Worm (Caenorhabditis elegans): Measurements from ENCODE around the gene srr-1.

srr-1 gene

ce11 chrV:13083751-13084672, 30.5 kb upstream of the srr-1 start:
- TF ChIP-seq C34F6.9 (tag; optimal IDR thresholded peaks at IDR 0.05) = peak; percentile 53
- TF ChIP-seq lsy-2 (tag; optimal IDR thresholded peaks at IDR 0.05) = peak in 1 of 2 experiments; percentile 28
- no peak for TF ChIP-seq aly-2 (tag; optimal IDR thresholded peaks at IDR 0.05)
- peak; percentile 41 for TF ChIP-seq nhr-129 (tag; optimal IDR thresholded peaks at IDR 0.05)
- TF ChIP-seq ama-1 (optimal IDR thresholded peaks at IDR 0.05) = peak; percentile 47

- TF ChIP-seq crh-2 (tag; optimal IDR thresholded peaks at IDR 0.05) (peak; percentile 82), Y55F3AM.14 (GFP tag; optimal IDR thresholded peaks at IDR 0.05) (peak; percentile 77), blmp-1 (tag; optimal IDR thresholded peaks at IDR 0.05; ENCODE audit: insufficient read depth) (peak; percentile 54), sma-3 (GFP tag; optimal IDR thresholded peaks at IDR 0.05) (peak; percentile 7), nhr-10 (tag; optimal IDR thresholded peaks at IDR 0.05) (no peak), nhr-25 (tag; optimal IDR thresholded peaks at IDR 0.05) (peak; percentile 45), unc-55 (GFP tag; optimal IDR thresholded peaks at IDR 0.05) (peak; percentile 35), nhr-237 (tag; optimal IDR thresholded peaks at IDR 0.05) (no peak), lin-11 (tag; optimal IDR thresholded peaks at IDR 0.05) (peak; percentile 42), mbf-1 (tag; optimal IDR thresholded peaks at IDR 0.05) (no peak), nhr-12 (tag; optimal IDR thresholded peaks at IDR 0.05) (no peak), mdl-1 (tag; optimal IDR thresholded peaks at IDR 0.05) (peak in 1 of 2 experiments; percentile 20), lin-13 (GFP tag; optimal IDR thresholded peaks at IDR 0.05) (peak; percentile 44), elt-1 (tag; optimal IDR thresholded peaks at IDR 0.05) (no peak), ztf-4 (tag; optimal IDR thresholded peaks at IDR 0.05) (peak; percentile 58), unc-39 (tag; optimal IDR thresholded peaks at IDR 0.05) (peak; percentile 16), gmeb-1 (tag; optimal IDR thresholded peaks at IDR 0.05) (no peak), nhr-21 (tag; optimal IDR thresholded peaks at IDR 0.05) (peak; percentile 13), C34F6.9 (tag; optimal IDR thresholded peaks at IDR 0.05) (peak; percentile 78), ama-1 (optimal IDR thresholded peaks at IDR 0.05) (peak; percentile 36), zag-1 (tag; optimal IDR thresholded peaks at IDR 0.05) (peak; percentile 54), nhr-129 (tag; optimal IDR thresholded peaks at IDR 0.05) (peak; percentile 93), egl-27 (tag; optimal IDR thresholded peaks at IDR 0.05) (peak; percentile 1), F13H6.1 (tag; optimal IDR thresholded peaks at IDR 0.05) (peak; percentile 96), lsy-2 (tag; optimal IDR thresholded peaks at IDR 0.05) (peak in 1 of 2 experiments; percentile 65), ztf-1 (GFP tag; conservative IDR thresholded peaks at IDR 0.05) (no peak), mab-5 (tag; optimal IDR thresholded peaks at IDR 0.05) (peak; percentile 59), fos-1 (tag; optimal IDR thresholded peaks at IDR 0.05) (peak; percentile 55), sem-4 (tag; optimal IDR thresholded peaks at IDR 0.05) (peak; percentile 76), unc-62 (GFP tag; optimal IDR thresholded peaks at IDR 0.05) (peak; percentile 13), sma-9 (GFP tag; optimal IDR thresholded peaks at IDR 0.05) (peak; percentile 82), sma-9 (tag; optimal IDR thresholded peaks at IDR 0.05) (no peak)
These were observed 29.0 kb upstream of the srr-1 start, which contains the start of gene C34B4.2 for ce11 chrV:13082442-13083126. Gene C34B4.2, plus strand, starts transcription at chrV:13083055.

ce11 chrV:13081197-13081747, 27.7 kb upstream of the srr-1 start:
- TF ChIP-seq ztf-11 (tag; optimal IDR thresholded peaks at IDR 0.05) (no peak), unc-39 (tag; optimal IDR thresholded peaks at IDR 0.05) (no peak), C34F6.9 (tag; optimal IDR thresholded peaks at IDR 0.05) (peak; percentile 37), unc-55 (GFP tag; optimal IDR thresholded peaks at IDR 0.05) (no peak), skn-1 (tag; optimal IDR thresholded peaks at IDR 0.05) (no peak), unc-62 (GFP tag; optimal IDR thresholded peaks at IDR 0.05) (peak; percentile 35), sma-9 (GFP tag; optimal IDR thresholded peaks at IDR 0.05) (peak; percentile 98), sma-9 (tag; optimal IDR thresholded peaks at IDR 0.05) (peak; percentile 51), nhr-237 (tag; optimal IDR thresholded peaks at IDR 0.05) (no peak), nhr-129 (tag; optimal IDR thresholded peaks at IDR 0.05) (peak; percentile 67), ZK546.5 (tag; optimal IDR thresholded peaks at IDR 0.05) (no peak), ama-1 (optimal IDR thresholded peaks at IDR 0.05) (no peak), ztf-1 (GFP tag; conservative IDR thresholded peaks at IDR 0.05) (no peak), alr-1 (tag; optimal IDR thresholded peaks at IDR 0.05) (no peak), nhr-12 (tag; optimal IDR thresholded peaks at IDR 0.05) (no peak), crh-2 (tag; optimal IDR thresholded peaks at IDR 0.05) (peak; percentile 99), nhr-23 (tag; optimal IDR thresholded peaks at IDR 0.05) (peak; percentile 8), aly-2 (tag; optimal IDR thresholded peaks at IDR 0.05) (no peak), mab-5 (tag; optimal IDR thresholded peaks at IDR 0.05) (peak; percentile 77), snpc-4 (tag; optimal IDR thresholded peaks at IDR 0.05) (no peak), R02D3.7 (tag; optimal IDR thresholded peaks at IDR 0.05) (no peak), elt-3 (tag; optimal IDR thresholded peaks at IDR 0.05) (no peak), nhr-10 (tag; optimal IDR thresholded peaks at IDR 0.05) (peak; percentile 38), lin-11 (tag; optimal IDR thresholded peaks at IDR 0.05) (no peak), sma-3 (GFP tag; optimal IDR thresholded peaks at IDR 0.05) (peak; percentile 96), ztf-4 (tag; optimal IDR thresholded peaks at IDR 0.05) (peak; percentile 62), peb-1 (tag; optimal IDR thresholded peaks at IDR 0.05) (no peak), nhr-25 (tag; optimal IDR thresholded peaks at IDR 0.05) (peak; percentile 99), elt-1 (tag; optimal IDR thresholded peaks at IDR 0.05) (no peak), nhr-21 (tag; optimal IDR thresholded peaks at IDR 0.05) (peak; percentile 98), fos-1 (tag; optimal IDR thresholded peaks at IDR 0.05) (peak; percentile 74), gmeb-1 (tag; optimal IDR thresholded peaks at IDR 0.05) (peak; percentile 49), zag-1 (tag; optimal IDR thresholded peaks at IDR 0.05) (no peak)

Measured in whole organism, L2 larva.